Worm (Caenorhabditis elegans) whole organism, midembryonic: ENCODE measurements around the gene ZK1073.2.
A peak's percentile ranks its signal among the peaks of the same experiment; 100 is the strongest.

ENCODE experiments used
- T22C8.4 ChIP-seq: fragments of 200-800 bp; sonication (Bioruptor generic); IDR thresholded peaks from 2 replicates; pipeline ENCODE4 v1.3.6; 2022; ENCODE audit warnings: missing genetic modification characterization, missing compliant biosample characterization
- cog-1 ChIP-seq: sonication (generic microtip); optimal IDR thresholded peaks from 2 replicates; lab custom pipeline; 2016; ENCODE audit warnings: missing genetic modification characterization, missing compliant biosample characterization
- flt-1 ChIP-seq: fragments of 200-800 bp; sonication (Bioruptor generic); IDR thresholded peaks from 2 replicates; pipeline ENCODE4 v1.3.6; 2022; ENCODE audit warnings: missing genetic modification characterization, missing compliant biosample characterization
- klf-2 ChIP-seq: fragments of 200-800 bp; sonication (Bioruptor generic); conservative IDR thresholded peaks from 2 replicates; pipeline ENCODE4 v1.3.6; 2022; ENCODE audit warnings: missing genetic modification reagents, missing genetic modification characterization, missing compliant biosample characterization
- med-1 ChIP-seq: sonication (generic microtip); optimal IDR thresholded peaks from 2 replicates; lab custom pipeline; 2017; ENCODE audit warnings: missing genetic modification characterization, mild to moderate bottlenecking, missing compliant biosample characterization, antibody characterized with exemption, missing genetic modification reagents; ENCODE audit not compliant: insufficient read depth
- ref-1 ChIP-seq: fragments of 200-800 bp; sonication (Bioruptor generic); conservative IDR thresholded peaks from 2 replicates; pipeline ENCODE4 v1.3.6; 2022; ENCODE audit warnings: missing genetic modification reagents, missing genetic modification characterization, missing compliant biosample characterization
- tab-1 ChIP-seq: fragments of 200-800 bp; sonication (Bioruptor generic); IDR thresholded peaks from 2 replicates; pipeline ENCODE4 v1.3.6; 2022; ENCODE audit warnings: missing genetic modification characterization, missing compliant biosample characterization
- ztf-23 ChIP-seq: fragments of 200-800 bp; sonication (Bioruptor generic); IDR thresholded peaks from 2 replicates; pipeline ENCODE4 v1.3.6; 2022; ENCODE audit warnings: missing genetic modification reagents, missing genetic modification characterization, missing compliant biosample characterization
- ztf-29 ChIP-seq: fragments of 200-800 bp; sonication (Bioruptor generic); IDR thresholded peaks from 2 replicates; pipeline ENCODE4 v1.3.6; 2022; ENCODE audit warnings: missing genetic modification reagents, missing genetic modification characterization, missing compliant biosample characterization

The ZK1073.2 gene

ce11 chrX:16117176-16117575 is 13.7 kb downstream of the ZK1073.2 start:
- no peak for TF ChIP-seq ztf-23 (GFP tag; lab: Robert Waterston, UW)
- no peak for TF ChIP-seq T22C8.4

ce11 chrX:16117618-16118017 is 14.1 kb downstream of the ZK1073.2 start:
- TF ChIP-seq flt-1: no peak
- TF ChIP-seq ref-1 (GFP tag; lab: Robert Waterston, UW): no peak
- TF ChIP-seq cog-1: no peak
- TF ChIP-seq ztf-23 (GFP tag; lab: Robert Waterston, UW): no peak
- no peak for TF ChIP-seq med-1 (GFP tag; lab: Kevin White, UChicago)
- no peak for TF ChIP-seq T22C8.4
- no peak for TF ChIP-seq tab-1 (GFP tag; lab: Robert Waterston, UW)
- TF ChIP-seq klf-2 (GFP tag; lab: Robert Waterston, UW): no peak
- TF ChIP-seq ztf-29 (GFP tag; lab: Robert Waterston, UW): no peak

- TF ChIP-seq ztf-23 (GFP tag; lab: Robert Waterston, UW) (no peak), ref-1 (GFP tag; lab: Robert Waterston, UW) (no peak), flt-1 (no peak), klf-2 (GFP tag; lab: Robert Waterston, UW) (no peak), cog-1 (no peak), tab-1 (GFP tag; lab: Robert Waterston, UW) (no peak), T22C8.4 (no peak), med-1 (GFP tag; lab: Kevin White, UChicago) (no peak), ztf-29 (GFP tag; lab: Robert Waterston, UW) (no peak)
Measured at ce11 chrX:16122628-16123027, 19.1 kb downstream of the ZK1073.2 start.

- no peak for TF ChIP-seq ztf-29 (GFP tag; lab: Robert Waterston, UW)
- no peak for TF ChIP-seq klf-2 (GFP tag; lab: Robert Waterston, UW)
- no peak for TF ChIP-seq cog-1
- no peak for TF ChIP-seq flt-1
- TF ChIP-seq ztf-23 (GFP tag; lab: Robert Waterston, UW): no peak
- TF ChIP-seq ref-1 (GFP tag; lab: Robert Waterston, UW): no peak
- no peak for TF ChIP-seq med-1 (GFP tag; lab: Kevin White, UChicago)
- no peak for TF ChIP-seq tab-1 (GFP tag; lab: Robert Waterston, UW)
- TF ChIP-seq T22C8.4: no peak
Measured at ce11 chrX:16124290-16124689, 20.8 kb downstream of the ZK1073.2 start.

ce11 chrX:16124794-16125193 is 21.3 kb downstream of the ZK1073.2 start:
- no peak for TF ChIP-seq ztf-23 (GFP tag; lab: Robert Waterston, UW)
- no peak for TF ChIP-seq cog-1

- no peak for TF ChIP-seq tab-1 (GFP tag; lab: Robert Waterston, UW)
- TF ChIP-seq med-1 (GFP tag; lab: Kevin White, UChicago): no peak
- TF ChIP-seq T22C8.4: no peak
- no peak for TF ChIP-seq cog-1
- TF ChIP-seq flt-1: no peak
- TF ChIP-seq ztf-29 (GFP tag; lab: Robert Waterston, UW): no peak
- TF ChIP-seq ref-1 (GFP tag; lab: Robert Waterston, UW): no peak
- TF ChIP-seq klf-2 (GFP tag; lab: Robert Waterston, UW): no peak
- no peak for TF ChIP-seq ztf-23 (GFP tag; lab: Robert Waterston, UW)
Measured at ce11 chrX:16128794-16129193, 25.3 kb downstream of the ZK1073.2 start, which contains the start of gene ZK1073.1. Gene ZK1073.1 (minus strand): TSS chrX:16128865.

- TF ChIP-seq ztf-29 (GFP tag; lab: Robert Waterston, UW) (no peak), T22C8.4 (no peak), ref-1 (GFP tag; lab: Robert Waterston, UW) (no peak)
Measured at ce11 chrX:16130213-16130612, 26.7 kb downstream of the ZK1073.2 start.

- TF ChIP-seq ztf-23 (GFP tag; lab: Robert Waterston, UW): no peak
Measured at ce11 chrX:16131044-16131443, 27.5 kb downstream of the ZK1073.2 start.

- TF ChIP-seq ztf-23 (GFP tag; lab: Robert Waterston, UW): no peak
- 0 out of 2 replicates have a peak, but pooled peaks have one; percentile 9 for TF ChIP-seq ztf-29 (GFP tag; lab: Robert Waterston, UW)
Measured at ce11 chrX:16133815-16134214, 30.3 kb downstream of the ZK1073.2 start.

- TF ChIP-seq ref-1 (GFP tag; lab: Robert Waterston, UW): no peak
- no peak for TF ChIP-seq T22C8.4
- no peak for TF ChIP-seq ztf-29 (GFP tag; lab: Robert Waterston, UW)
- no peak for TF ChIP-seq med-1 (GFP tag; lab: Kevin White, UChicago)
- TF ChIP-seq flt-1: no peak
- TF ChIP-seq ztf-23 (GFP tag; lab: Robert Waterston, UW): no peak
- TF ChIP-seq klf-2 (GFP tag; lab: Robert Waterston, UW): no peak
- no peak for TF ChIP-seq cog-1
Measured at ce11 chrX:16140822-16141221, 37.3 kb downstream of the ZK1073.2 start.

ce11 chrX:16143853-16144252 is 40.4 kb downstream of the ZK1073.2 start:
- TF ChIP-seq T22C8.4: peak; percentile 63
- TF ChIP-seq tab-1 (GFP tag; lab: Robert Waterston, UW): 0 out of 2 replicates have a peak, but pooled peaks have one; percentile 33
- no peak for TF ChIP-seq cog-1
- 0 out of 2 replicates have a peak, but pooled peaks have one; percentile 40 for TF ChIP-seq flt-1

ce11 chrX:16144584-16144983 is 41.1 kb downstream of the ZK1073.2 start:
- TF ChIP-seq T22C8.4 (no peak), ref-1 (GFP tag; lab: Robert Waterston, UW) (no peak), ztf-29 (GFP tag; lab: Robert Waterston, UW) (no peak), med-1 (GFP tag; lab: Kevin White, UChicago) (no peak), cog-1 (no peak), flt-1 (no peak), tab-1 (GFP tag; lab: Robert Waterston, UW) (no peak), klf-2 (GFP tag; lab: Robert Waterston, UW) (no peak), ztf-23 (GFP tag; lab: Robert Waterston, UW) (0 out of 2 replicates have a peak, but pooled peaks have one; percentile 28)
